Fruit fly (Drosophila melanogaster) whole organism, embryonic: Measurements from ENCODE around the gene CG16964.

Experiments used
- Atf-2 ChIP-seq: fragments of 200-800 bp; sonication (Bioruptor generic); optimal IDR thresholded peaks from 2 replicates; lab custom pipeline; 2016; ENCODE audit warnings: missing biosample characterization, missing genetic modification characterization
- Atf3 ChIP-seq: fragments of 200-800 bp; sonication (Bioruptor generic); optimal IDR thresholded peaks from 3 replicates; lab custom pipeline; 2016; ENCODE audit warnings: missing biosample characterization, missing genetic modification characterization
- CG10462 ChIP-seq: fragments of 200-800 bp; sonication (Bioruptor generic); optimal IDR thresholded peaks from 2 replicates; lab custom pipeline; 2016; ENCODE audit warnings: missing biosample characterization, missing genetic modification characterization
- CG14050 ChIP-seq: fragments of 200-800 bp; sonication (Bioruptor generic); IDR thresholded peaks from 3 replicates; pipeline ENCODE4 v1.3.6; 2022; ENCODE audit warnings: missing biosample characterization, missing genetic modification characterization
- CG16779 ChIP-seq: fragments of 200-800 bp; sonication (Bioruptor generic); IDR thresholded peaks from 2 replicates; pipeline ENCODE4 v1.3.6; 2022; ENCODE audit warnings: missing biosample characterization, missing genetic modification characterization
- CG16815 ChIP-seq: fragments of 200-800 bp; sonication (Bioruptor generic); optimal IDR thresholded peaks from 3 replicates; lab custom pipeline; 2017; ENCODE audit warnings: missing biosample characterization, mild to moderate bottlenecking, missing genetic modification characterization
- CG17186 ChIP-seq: fragments of 200-800 bp; sonication (Bioruptor generic); optimal IDR thresholded peaks from 3 replicates; lab custom pipeline; 2017; ENCODE audit warnings: missing biosample characterization, missing genetic modification reagents, missing genetic modification characterization
- CG18599 ChIP-seq: fragments of 200-800 bp; sonication (Bioruptor generic); optimal IDR thresholded peaks from 3 replicates; lab custom pipeline; 2017; ENCODE audit warnings: missing biosample characterization, missing genetic modification characterization, mild to moderate bottlenecking, moderate library complexity, missing genetic modification reagents
- CG2120 ChIP-seq: fragments of 200-800 bp; sonication (Bioruptor generic); optimal IDR thresholded peaks from 3 replicates; lab custom pipeline; 2016; ENCODE audit warnings: missing biosample characterization, missing genetic modification characterization
- CG2875 ChIP-seq: fragments of 200-800 bp; sonication (Bioruptor generic); optimal IDR thresholded peaks from 2 replicates; lab custom pipeline; 2017; ENCODE audit warnings: missing biosample characterization, mild to moderate bottlenecking, missing genetic modification characterization, missing genetic modification reagents
- CG34224 ChIP-seq: fragments of 200-800 bp; sonication (Bioruptor generic); IDR thresholded peaks from 3 replicates; pipeline ENCODE4 v1.3.6; 2022; ENCODE audit warnings: missing biosample characterization, missing genetic modification characterization; ENCODE audit not compliant: partially characterized antibody
- CG4707 ChIP-seq: fragments of 200-800 bp; sonication (Bioruptor generic); optimal IDR thresholded peaks from 2 replicates; lab custom pipeline; 2018; ENCODE audit warnings: missing biosample characterization, mild to moderate bottlenecking, missing genetic modification characterization, moderate library complexity
- CG5180 ChIP-seq: fragments of 200-800 bp; sonication (Bioruptor generic); optimal IDR thresholded peaks from 3 replicates; lab custom pipeline; 2017; ENCODE audit warnings: missing biosample characterization, missing genetic modification characterization, mild to moderate bottlenecking, moderate library complexity, missing genetic modification reagents
- CG6254 ChIP-seq: fragments of 200-800 bp; sonication (Bioruptor generic); optimal IDR thresholded peaks from 3 replicates; lab custom pipeline; 2017; ENCODE audit warnings: mild to moderate bottlenecking, missing biosample characterization, missing genetic modification reagents, missing genetic modification characterization
- CG6791 ChIP-seq: fragments of 200-800 bp; sonication (Bioruptor generic); IDR thresholded peaks from 3 replicates; pipeline ENCODE4 v1.3.6; 2022; ENCODE audit warnings: missing biosample characterization, missing genetic modification characterization; ENCODE audit not compliant: partially characterized antibody
- CG9727 ChIP-seq: fragments of 200-800 bp; sonication (Bioruptor generic); optimal IDR thresholded peaks from 3 replicates; lab custom pipeline; 2017; ENCODE audit warnings: missing biosample characterization, mild to moderate bottlenecking, missing genetic modification characterization
- CG9817 ChIP-seq: fragments of 200-800 bp; sonication (Bioruptor generic); optimal IDR thresholded peaks from 2 replicates; lab custom pipeline; 2018; ENCODE audit warnings: missing biosample characterization, mild to moderate bottlenecking, missing genetic modification characterization, moderate library complexity
- Camta ChIP-seq: fragments of 200-800 bp; sonication (Bioruptor generic); optimal IDR thresholded peaks from 2 replicates; lab custom pipeline; 2016; ENCODE audit warnings: missing biosample characterization, missing genetic modification characterization
- CrebB ChIP-seq: fragments of 200-800 bp; sonication (Bioruptor generic); optimal IDR thresholded peaks from 3 replicates; lab custom pipeline; 2018; ENCODE audit warnings: missing biosample characterization, mild to moderate bottlenecking, missing genetic modification characterization
- D19A ChIP-seq: fragments of 200-800 bp; optimal IDR thresholded peaks from 3 replicates; lab custom pipeline; 2019; ENCODE audit warnings: missing biosample characterization, mild to moderate bottlenecking, missing genetic modification characterization, moderate library complexity
- D19B ChIP-seq: fragments of 200-800 bp; sonication (Bioruptor generic); optimal IDR thresholded peaks from 2 replicates; lab custom pipeline; 2017; ENCODE audit warnings: missing biosample characterization, mild to moderate bottlenecking, missing genetic modification characterization
- Dp ChIP-seq: fragments of 200-800 bp; sonication (Bioruptor generic); optimal IDR thresholded peaks from 2 replicates; lab custom pipeline; 2018; ENCODE audit warnings: missing biosample characterization, mild to moderate bottlenecking, missing genetic modification characterization, moderate library complexity
- ERR ChIP-seq: fragments of 200-800 bp; sonication (Bioruptor generic); optimal IDR thresholded peaks from 2 replicates; lab custom pipeline; 2016; ENCODE audit warnings: missing biosample characterization, missing genetic modification characterization
- H2.0 ChIP-seq: fragments of 200-800 bp; sonication (Bioruptor generic); IDR thresholded peaks from 2 replicates; pipeline ENCODE4 v1.3.6; 2022; ENCODE audit warnings: missing biosample characterization, missing genetic modification characterization
- Hmx ChIP-seq: fragments of 200-800 bp; sonication (Bioruptor generic); optimal IDR thresholded peaks from 2 replicates; lab custom pipeline; 2016; ENCODE audit warnings: missing biosample characterization, missing genetic modification characterization
- Hr51 ChIP-seq, 2 experiments: fragments of 200-800 bp; sonication (Bioruptor generic); optimal IDR thresholded peaks; 2 replicates in 1 of 2; 3 replicates in 1 of 2; lab custom pipeline; 2016 to 2018; ENCODE audit warnings: missing biosample characterization in 2 of 2, missing genetic modification characterization in 2 of 2, mild to moderate bottlenecking in 1 of 2, moderate library complexity in 1 of 2
- Jarid2 ChIP-seq: fragments of 200-800 bp; sonication (Bioruptor generic); optimal IDR thresholded peaks from 3 replicates; lab custom pipeline; 2017; ENCODE audit warnings: mild to moderate bottlenecking, missing biosample characterization, missing genetic modification reagents, missing genetic modification characterization
- Lim3 ChIP-seq: fragments of 200-800 bp; sonication (Bioruptor generic); IDR thresholded peaks from 2 replicates; pipeline ENCODE4 v1.3.6; 2022; ENCODE audit warnings: missing biosample characterization, missing genetic modification characterization
- Myb ChIP-seq: fragments of 200-800 bp; sonication (Bioruptor generic); optimal IDR thresholded peaks from 2 replicates; lab custom pipeline; 2016; ENCODE audit warnings: missing biosample characterization, missing genetic modification characterization
- NC2α ChIP-seq: fragments of 200-800 bp; sonication (Bioruptor generic); optimal IDR thresholded peaks from 2 replicates; lab custom pipeline; 2016; ENCODE audit warnings: missing biosample characterization, missing genetic modification characterization
- Nf-YB ChIP-seq: fragments of 200-800 bp; sonication (Bioruptor generic); optimal IDR thresholded peaks from 3 replicates; lab custom pipeline; 2019; ENCODE audit warnings: missing biosample characterization, mild to moderate bottlenecking, missing genetic modification characterization, moderate library complexity
- Opbp ChIP-seq: fragments of 200-800 bp; sonication (Bioruptor generic); IDR thresholded peaks from 3 replicates; pipeline ENCODE4 v1.3.6; 2022; ENCODE audit warnings: missing biosample characterization, missing genetic modification characterization; ENCODE audit not compliant: partially characterized antibody
- Trl ChIP-seq, 3 experiments: fragments of >200 bp in 2 of 3; fragments of 200-800 bp in 1 of 3; sonication (Bioruptor generic) in 1 of 3; optimal IDR thresholded peaks; 2 replicates in 1 of 3; 3 replicates in 2 of 3; lab custom pipeline; 2016 to 2017; ENCODE audit warnings: missing biosample characterization in 1 of 3, missing genetic modification characterization in 1 of 3
- bigmax ChIP-seq: fragments of 200-800 bp; sonication (Bioruptor generic); optimal IDR thresholded peaks from 2 replicates; lab custom pipeline; 2018; ENCODE audit warnings: missing biosample characterization, mild to moderate bottlenecking, missing genetic modification characterization
- btn ChIP-seq: fragments of 200-800 bp; sonication (Bioruptor generic); optimal IDR thresholded peaks from 2 replicates; lab custom pipeline; 2016; ENCODE audit warnings: missing biosample characterization, missing genetic modification characterization
- chinmo ChIP-seq: fragments of 200-800 bp; sonication (Bioruptor generic); IDR thresholded peaks from 4 replicates; pipeline ENCODE4 v1.3.6; 2022; ENCODE audit warnings: missing biosample characterization, missing genetic modification characterization; ENCODE audit not compliant: partially characterized antibody
- crol ChIP-seq: fragments of 200-800 bp; sonication (Bioruptor generic); IDR thresholded peaks from 2 replicates; pipeline ENCODE4 v1.3.6; 2022; ENCODE audit warnings: missing biosample characterization, missing genetic modification characterization
- ems ChIP-seq: fragments of 200-800 bp; sonication (Bioruptor generic); optimal IDR thresholded peaks from 3 replicates; lab custom pipeline; 2016; ENCODE audit warnings: missing biosample characterization, missing genetic modification characterization
- eve ChIP-seq, 2 experiments: fragments of >200 bp; optimal IDR thresholded peaks; 2 replicates each; lab custom pipeline; 2017; ENCODE audit warnings: missing biosample characterization in 2 of 2, missing genetic modification characterization in 2 of 2
- fru ChIP-seq: fragments of >200 bp; optimal IDR thresholded peaks from 2 replicates; lab custom pipeline; 2017
- hth ChIP-seq: fragments of >200 bp; optimal IDR thresholded peaks from 2 replicates; lab custom pipeline; 2017; ENCODE audit warnings: inconsistent platforms
- kay ChIP-seq: fragments of 200-800 bp; sonication (Bioruptor generic); optimal IDR thresholded peaks from 2 replicates; lab custom pipeline; 2016; ENCODE audit warnings: missing biosample characterization, missing genetic modification characterization
- lilli ChIP-seq: fragments of 200-800 bp; sonication (Bioruptor generic); optimal IDR thresholded peaks from 3 replicates; lab custom pipeline; 2016; ENCODE audit warnings: missing biosample characterization, missing genetic modification characterization
- pros ChIP-seq: fragments of 200-800 bp; sonication (Bioruptor generic); optimal IDR thresholded peaks from 3 replicates; lab custom pipeline; 2019; ENCODE audit warnings: missing biosample characterization, mild to moderate bottlenecking, missing genetic modification characterization, moderate library complexity
- psq ChIP-seq: fragments of 200-800 bp; sonication (Bioruptor generic); optimal IDR thresholded peaks from 2 replicates; lab custom pipeline; 2017; ENCODE audit warnings: missing biosample characterization, missing genetic modification characterization
- run ChIP-seq: fragments of 200-800 bp; sonication (Bioruptor generic); optimal IDR thresholded peaks from 3 replicates; lab custom pipeline; 2018; ENCODE audit warnings: missing biosample characterization, mild to moderate bottlenecking, missing genetic modification characterization
- sima ChIP-seq: fragments of 200-800 bp; sonication (Bioruptor generic); optimal IDR thresholded peaks from 2 replicates; lab custom pipeline; 2016; ENCODE audit warnings: missing biosample characterization, missing genetic modification characterization
- sob ChIP-seq: fragments of 200-800 bp; sonication (Bioruptor generic); IDR thresholded peaks from 2 replicates; pipeline ENCODE4 v1.3.6; 2022; ENCODE audit warnings: missing biosample characterization, missing genetic modification characterization
- sug ChIP-seq: fragments of 200-800 bp; optimal IDR thresholded peaks from 2 replicates; lab custom pipeline; 2019; ENCODE audit warnings: missing biosample characterization, mild to moderate bottlenecking, missing genetic modification characterization, moderate library complexity
- trh ChIP-seq: fragments of 200-800 bp; sonication (Bioruptor generic); optimal IDR thresholded peaks from 2 replicates; lab custom pipeline; 2016; ENCODE audit warnings: missing biosample characterization, missing genetic modification characterization
- yki ChIP-seq: fragments of >200 bp; optimal IDR thresholded peaks from 3 replicates; lab custom pipeline; 2018
- z ChIP-seq: fragments of 200-800 bp; sonication (Bioruptor generic); IDR thresholded peaks from 3 replicates; pipeline ENCODE4 v1.3.6; 2022; ENCODE audit warnings: missing biosample characterization, missing genetic modification characterization

The CG16964 gene

dm6 chr2L:11987945-11988344 lies 40.2 kb downstream of the CG16964 start, which contains the start of the genes CG6686 and CG34163 (continued):
- TF ChIP-seq sima (GFP tag; lab: Kevin White, UChicago) = no peak
- TF ChIP-seq btn (GFP tag; lab: Kevin White, UChicago) = no peak
- peak; percentile 13 for TF ChIP-seq CG9817 (tag; lab: Kevin White, UChicago)
- peak; percentile 29 for TF ChIP-seq Hmx (GFP tag; lab: Kevin White, UChicago)
- no peak for TF ChIP-seq crol
- no peak for TF ChIP-seq chinmo (GFP tag; lab: Robert Waterston, UW)
- peak; percentile 51 for TF ChIP-seq Camta (GFP tag; lab: Kevin White, UChicago)
- TF ChIP-seq Nf-YB (GFP tag; lab: Kevin White, UChicago) = peak; percentile 15
- TF ChIP-seq sug (tag; lab: Kevin White, UChicago) = peak; percentile 54
- peak; percentile 88 for TF ChIP-seq CG17186
- no peak for TF ChIP-seq CrebB (tag; lab: Kevin White, UChicago)
- TF ChIP-seq CG4707 (GFP tag; lab: Kevin White, UChicago) = no peak
- no peak for TF ChIP-seq kay (GFP tag; lab: Kevin White, UChicago)
- peak; percentile 47 for TF ChIP-seq ems (GFP tag; lab: Kevin White, UChicago)
- TF ChIP-seq NC2α = no peak
- no peak for TF ChIP-seq CG5180 (GFP tag; lab: Kevin White, UChicago)
- TF ChIP-seq run (tag; lab: Kevin White, UChicago) = no peak
- peak; percentile 37 for TF ChIP-seq CG10462
- TF ChIP-seq CG14050 (GFP tag; lab: Robert Waterston, UW) = no peak
- no peak for TF ChIP-seq CG16779 (GFP tag; lab: Robert Waterston, UW)
- no peak for TF ChIP-seq fru (lab: Kevin White, UChicago)
- peak; percentile 19 for TF ChIP-seq CG6254
- no peak for TF ChIP-seq trh (GFP tag; lab: Kevin White, UChicago)
- TF ChIP-seq Lim3 = no peak
- TF ChIP-seq yki (lab: Kevin White, UChicago) = peak; percentile 65
- TF ChIP-seq bigmax (GFP tag; lab: Kevin White, UChicago) = no peak
- no peak for TF ChIP-seq Jarid2 (GFP tag; lab: Kevin White, UChicago)
- peak; percentile 42; the same call in 1 of the 2 replicates for TF ChIP-seq sob (GFP tag; lab: Robert Waterston, UW)
- TF ChIP-seq psq (GFP tag; lab: Kevin White, UChicago) = no peak
- TF ChIP-seq Trl (optimal IDR thresholded peaks at IDR 0.05; lab: Kevin White, UChicago) = no peak
- no peak for TF ChIP-seq Trl (GFP tag; optimal IDR thresholded peaks at IDR 0.05; lab: Kevin White, UChicago)
- no peak for TF ChIP-seq CG18599 (GFP tag; lab: Kevin White, UChicago)
- peak; percentile 33 for TF ChIP-seq CG9727 (GFP tag; lab: Kevin White, UChicago)
- no peak for TF ChIP-seq Atf3 (GFP tag; lab: Kevin White, UChicago)
- TF ChIP-seq hth (lab: Kevin White, UChicago) = no peak
- TF ChIP-seq D19A (tag; lab: Kevin White, UChicago) = no peak
- TF ChIP-seq pros = no peak
- no peak for TF ChIP-seq D19B
- peak; percentile 76 for TF ChIP-seq CG2120 (GFP tag; lab: Kevin White, UChicago)
- peak in 1 of 2 experiments; percentile 54 for TF ChIP-seq Hr51 (GFP tag; optimal IDR thresholded peaks at IDR 0.05; lab: Kevin White, UChicago)
- TF ChIP-seq CG34224 = no peak
- peak; percentile 43 for TF ChIP-seq Dp (GFP tag; lab: Kevin White, UChicago)
- TF ChIP-seq z (GFP tag; lab: Robert Waterston, UW) = no peak
- no peak for TF ChIP-seq eve (GFP tag; optimal IDR thresholded peaks at IDR 0.05; lab: Kevin White, UChicago)
- TF ChIP-seq CG16815 (GFP tag; lab: Kevin White, UChicago) = no peak
- TF ChIP-seq ERR (GFP tag; lab: Kevin White, UChicago) = no peak
- TF ChIP-seq Myb (GFP tag; lab: Kevin White, UChicago) = peak; percentile 13
- no peak for TF ChIP-seq CG6791 (GFP tag; lab: Robert Waterston, UW)
- TF ChIP-seq Opbp (GFP tag; lab: Robert Waterston, UW) = no peak
- no peak for TF ChIP-seq CG2875 (GFP tag; lab: Kevin White, UChicago)
- peak; percentile 3 for TF ChIP-seq Atf-2
- no peak for TF ChIP-seq H2.0
- peak; percentile 80 for TF ChIP-seq lilli (GFP tag; lab: Kevin White, UChicago)
